Fruit fly (Drosophila melanogaster) whole organism, pupa: Measurements from ENCODE around the gene CG14739.

Experiments
- CG8301 ChIP-seq: fragments of 200-800 bp; sonication (Bioruptor generic); optimal IDR thresholded peaks from 2 replicates; lab custom pipeline; 2018; ENCODE audit warnings: missing biosample characterization, mild to moderate bottlenecking, missing genetic modification characterization
- CG9948 ChIP-seq: fragments of 200-800 bp; sonication (Bioruptor generic); optimal IDR thresholded peaks from 2 replicates; lab custom pipeline; 2018; ENCODE audit warnings: missing biosample characterization, mild to moderate bottlenecking, missing genetic modification characterization, moderate library complexity

DNA sequence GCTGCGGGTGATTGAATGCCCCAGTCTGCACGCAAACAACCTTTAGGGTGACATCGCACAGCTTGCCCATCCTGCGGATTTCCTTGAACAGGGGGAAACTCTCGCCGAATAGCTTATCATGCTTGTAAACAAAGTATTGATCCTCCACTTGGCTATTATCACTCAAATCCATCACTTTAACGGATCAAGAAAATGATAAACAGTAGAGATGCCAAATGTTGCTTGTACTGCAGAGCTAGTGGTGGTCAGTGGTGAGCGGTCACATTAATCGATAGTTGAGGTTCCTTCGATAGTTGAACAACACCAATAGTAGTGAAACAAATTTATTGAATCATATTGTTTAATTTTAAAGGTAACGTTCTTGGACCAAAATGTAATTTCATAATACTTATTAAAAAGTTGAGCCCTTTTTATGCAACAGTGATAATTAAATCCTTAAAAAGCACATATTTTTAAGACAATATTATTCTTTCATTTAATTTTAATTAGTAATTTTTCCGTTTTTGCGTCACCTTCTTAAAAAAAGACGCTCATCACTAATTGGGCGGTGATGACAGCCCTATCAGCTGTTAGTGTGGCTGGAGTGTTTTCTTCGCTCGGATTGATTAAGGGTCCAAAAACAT lies 38.7 kb downstream of the CG14739 start, which contains the start of the genes KLHL18 and GCC185:
- TF ChIP-seq CG9948, result peak; percentile 77
- TF ChIP-seq CG8301 (tag; lab: Kevin White, UChicago), result no peak
